Worm (Caenorhabditis elegans) whole organism, young adult: ENCODE data around the gene sru-42.
"Not testable (repeated sequence)": the region's sequence is repeated elsewhere in the genome, so short reads cannot be mapped to it uniquely, and the experiment has no call there.

Experiments
- B0019.2 ChIP-seq: fragments of 200-800 bp; sonication (Bioruptor generic); conservative IDR thresholded peaks from 2 replicates; pipeline ENCODE4 v1.3.6; 2022; ENCODE audit warnings: missing genetic modification reagents, missing genetic modification characterization, missing compliant biosample characterization
- F23B12.7 ChIP-seq: sonication (generic microtip); optimal IDR thresholded peaks from 2 replicates; lab custom pipeline; 2017; ENCODE audit warnings: missing genetic modification characterization, mild to moderate bottlenecking, missing compliant biosample characterization, antibody characterized with exemption, moderate library complexity; ENCODE audit not compliant: insufficient read depth
- F37B4.10 ChIP-seq: fragments of 200-800 bp; sonication (Bioruptor generic); IDR thresholded peaks from 2 replicates; pipeline ENCODE4 v1.3.6; 2022; ENCODE audit warnings: missing genetic modification characterization, missing compliant biosample characterization
- F52B5.7 ChIP-seq: sonication (generic microtip); optimal IDR thresholded peaks from 2 replicates; lab custom pipeline; 2016; ENCODE audit warnings: mild to moderate bottlenecking, missing genetic modification characterization, missing compliant biosample characterization
- F57C9.4 ChIP-seq: sonication (generic microtip); optimal IDR thresholded peaks from 2 replicates; lab custom pipeline; 2017; ENCODE audit warnings: mild to moderate bottlenecking, missing genetic modification characterization, missing compliant biosample characterization
- T07F8.4 ChIP-seq: sonication (generic microtip); optimal IDR thresholded peaks from 2 replicates; lab custom pipeline; 2016; ENCODE audit warnings: mild to moderate bottlenecking, missing genetic modification characterization, moderate library complexity, missing compliant biosample characterization
- Y53F4B.3 ChIP-seq: fragments of 200-800 bp; sonication (Bioruptor generic); IDR thresholded peaks from 2 replicates; pipeline ENCODE4 v1.3.6; 2022; ENCODE audit warnings: missing genetic modification reagents, missing genetic modification characterization, missing compliant biosample characterization
- Y56A3A.18 ChIP-seq: fragments of 200-800 bp; sonication (Bioruptor generic); IDR thresholded peaks from 2 replicates; pipeline ENCODE4 v1.3.6; 2022; ENCODE audit warnings: missing genetic modification reagents, missing genetic modification characterization, missing compliant biosample characterization
- Y67H2A.10 ChIP-seq: fragments of 200-800 bp; sonication (Bioruptor generic); conservative IDR thresholded peaks from 2 replicates; pipeline ENCODE4 v1.3.6; 2022; ENCODE audit warnings: missing genetic modification reagents, missing genetic modification characterization, missing compliant biosample characterization
- Y79H2A.3 ChIP-seq: fragments of 200-800 bp; sonication (Bioruptor generic); conservative IDR thresholded peaks from 2 replicates; pipeline ENCODE4 v1.3.6; 2022; ENCODE audit warnings: missing genetic modification reagents, missing genetic modification characterization, missing compliant biosample characterization
- ZK185.1 ChIP-seq: sonication (generic microtip); optimal IDR thresholded peaks from 2 replicates; lab custom pipeline; 2016; ENCODE audit warnings: mild to moderate bottlenecking, missing genetic modification characterization, missing compliant biosample characterization; ENCODE audit not compliant: poor library complexity, severe bottlenecking
- akir-1 ChIP-seq: fragments of 200-800 bp; sonication (Bioruptor generic); optimal IDR thresholded peaks from 2 replicates; lab custom pipeline; 2018; ENCODE audit warnings: mild to moderate bottlenecking, missing genetic modification characterization, moderate library complexity, missing compliant biosample characterization
- aptf-3 ChIP-seq: fragments of 200-800 bp; sonication (Bioruptor generic); IDR thresholded peaks from 2 replicates; pipeline ENCODE4 v1.3.6; 2022; ENCODE audit warnings: missing genetic modification characterization, missing compliant biosample characterization
- bed-2 ChIP-seq: fragments of 200-800 bp; sonication (Bioruptor generic); IDR thresholded peaks from 2 replicates; pipeline ENCODE4 v1.3.6; 2022; ENCODE audit warnings: missing genetic modification reagents, missing genetic modification characterization, missing compliant biosample characterization
- ceh-58 ChIP-seq: fragments of 200-800 bp; sonication (Bioruptor generic); IDR thresholded peaks from 2 replicates; pipeline ENCODE4 v1.3.6; 2022; ENCODE audit warnings: missing genetic modification characterization, missing compliant biosample characterization
- dpl-1 ChIP-seq: fragments of 150-350 bp; optimal IDR thresholded peaks from 2 replicates; lab custom pipeline; 2014; ENCODE audit warnings: missing biosample characterization, missing genetic modification reagents, missing genetic modification characterization
- lin-35 ChIP-seq, 3 experiments: fragments of 150-350 bp in 2 of 3; sonication (generic microtip) in 1 of 3; optimal IDR thresholded peaks; 2 replicates each; lab custom pipeline; 2014 to 2018; ENCODE audit warnings: missing biosample characterization in 3 of 3, missing genetic modification characterization in 3 of 3, missing genetic modification reagents in 3 of 3
- madf-10 ChIP-seq: sonication (generic microtip); optimal IDR thresholded peaks from 2 replicates; lab custom pipeline; 2016; ENCODE audit warnings: mild to moderate bottlenecking, missing genetic modification characterization, missing compliant biosample characterization
- madf-3 ChIP-seq: fragments of 200-800 bp; sonication (Bioruptor generic); IDR thresholded peaks from 2 replicates; pipeline ENCODE4 v1.3.6; 2022; ENCODE audit warnings: missing genetic modification reagents, missing genetic modification characterization, missing compliant biosample characterization
- mcd-1 ChIP-seq: fragments of 200-800 bp; sonication (Bioruptor generic); IDR thresholded peaks from 2 replicates; pipeline ENCODE4 v1.3.6; 2022; ENCODE audit warnings: missing genetic modification reagents, missing genetic modification characterization, missing compliant biosample characterization
- nhr-120 ChIP-seq: fragments of 200-800 bp; sonication (Bioruptor generic); IDR thresholded peaks from 2 replicates; pipeline ENCODE4 v1.3.6; 2022; ENCODE audit warnings: missing genetic modification characterization, missing compliant biosample characterization
- nhr-80 ChIP-seq: sonication (generic microtip); optimal IDR thresholded peaks from 2 replicates; lab custom pipeline; 2016; ENCODE audit warnings: missing genetic modification characterization, missing compliant biosample characterization
- sdz-38 ChIP-seq: sonication (generic microtip); optimal IDR thresholded peaks from 2 replicates; lab custom pipeline; 2016; ENCODE audit warnings: missing genotype, missing genetic modification characterization, missing compliant biosample characterization
- sea-2 ChIP-seq: fragments of 200-800 bp; sonication (Bioruptor generic); IDR thresholded peaks from 2 replicates; pipeline ENCODE4 v1.3.6; 2022; ENCODE audit warnings: missing genetic modification characterization, missing compliant biosample characterization
- snpc-1.1 ChIP-seq: sonication (generic microtip); optimal IDR thresholded peaks from 2 replicates; lab custom pipeline; 2017; ENCODE audit warnings: missing genetic modification characterization, mild to moderate bottlenecking, missing compliant biosample characterization, antibody characterized with exemption, moderate library complexity, missing genotype, missing genetic modification reagents; ENCODE audit not compliant: insufficient read depth
- snpc-3.4 ChIP-seq: sonication (generic microtip); optimal IDR thresholded peaks from 2 replicates; lab custom pipeline; 2017; ENCODE audit warnings: missing genetic modification characterization, mild to moderate bottlenecking, missing compliant biosample characterization, antibody characterized with exemption, moderate library complexity, missing genotype, missing genetic modification reagents
- somi-1 ChIP-seq: fragments of 200-800 bp; sonication (Bioruptor generic); optimal IDR thresholded peaks from 2 replicates; lab custom pipeline; 2018; ENCODE audit warnings: mild to moderate bottlenecking, missing genetic modification characterization, missing compliant biosample characterization
- tbp1 ChIP-seq: fragments of 200-800 bp; sonication (Bioruptor generic); optimal IDR thresholded peaks from 2 replicates; lab custom pipeline; 2018; ENCODE audit warnings: mild to moderate bottlenecking, missing genetic modification characterization, missing compliant biosample characterization
- unc-62 ChIP-seq: fragments of 150-350 bp; optimal IDR thresholded peaks from 2 replicates; lab custom pipeline; 2014; ENCODE audit warnings: missing biosample characterization, missing genetic modification reagents, missing genetic modification characterization
- ztf-22 ChIP-seq: fragments of 200-800 bp; sonication (Bioruptor generic); optimal IDR thresholded peaks from 2 replicates; lab custom pipeline; 2018; ENCODE audit warnings: mild to moderate bottlenecking, missing genetic modification characterization, moderate library complexity, missing compliant biosample characterization
- ztf-28 ChIP-seq: fragments of 200-800 bp; sonication (Bioruptor generic); IDR thresholded peaks from 2 replicates; pipeline ENCODE4 v1.3.6; 2022; ENCODE audit warnings: missing genetic modification reagents, missing genetic modification characterization, missing compliant biosample characterization
- ztf-3 ChIP-seq: fragments of 200-800 bp; sonication (Bioruptor generic); optimal IDR thresholded peaks from 2 replicates; lab custom pipeline; 2018; ENCODE audit warnings: mild to moderate bottlenecking, missing genetic modification characterization, missing compliant biosample characterization

The sru-42 gene

DNA sequence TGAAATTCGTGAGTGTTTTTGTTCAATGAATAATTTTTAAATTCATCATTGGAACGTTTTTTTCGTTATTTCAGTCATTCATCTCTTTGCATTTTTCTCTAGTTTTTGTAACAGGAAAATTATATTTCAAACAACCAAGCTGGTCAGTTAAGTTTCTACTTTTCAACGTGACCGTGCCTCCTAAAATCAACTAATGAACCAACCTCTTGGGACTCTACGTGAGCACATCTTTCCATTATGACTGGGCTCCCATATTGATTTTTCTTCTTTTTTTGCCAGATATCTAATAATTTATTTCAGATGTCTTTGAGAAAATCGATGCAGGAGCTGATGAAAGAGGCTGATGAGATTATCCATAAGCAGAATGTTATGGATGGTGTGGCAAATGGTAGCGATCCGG is 24.7 kb upstream of the sru-42 start, which contains the start of gene C55A1.11:
C55A1.11 (plus strand) TSS at position 301 of the 400 bp plus-strand sequence.
- TF ChIP-seq madf-10 = no peak
- no peak for TF ChIP-seq aptf-3 (GFP tag; lab: Robert Waterston, UW)
- no peak for TF ChIP-seq unc-62
- TF ChIP-seq bed-2 (GFP tag; lab: Robert Waterston, UW) = no peak
- TF ChIP-seq akir-1 (GFP tag; lab: Kevin White, UChicago) = no peak
- TF ChIP-seq, all 124 proteins: peak for 0

ce11 chrV:15629543-15629942 is 20.7 kb upstream of the sru-42 start, which contains the start of gene str-248:
str-248 (minus strand) TSS chrV:15629643.
- no peak for TF ChIP-seq bed-2 (GFP tag; lab: Robert Waterston, UW)
- no peak for TF ChIP-seq unc-62
- TF ChIP-seq F52B5.7 (tag; lab: Kevin White, UChicago) = no peak
- TF ChIP-seq B0019.2 = no peak
- no peak for TF ChIP-seq madf-3
- no peak for TF ChIP-seq Y67H2A.10 (GFP tag; lab: Robert Waterston, UW)
- no peak for TF ChIP-seq ztf-28 (GFP tag; lab: Robert Waterston, UW)
- no peak for TF ChIP-seq snpc-3.4 (tag; lab: Kevin White, UChicago)
- no peak for TF ChIP-seq dpl-1 (GFP tag; lab: Kevin White, UChicago)
- no peak for TF ChIP-seq somi-1
- TF ChIP-seq T07F8.4 = no peak
- TF ChIP-seq F57C9.4 (tag; lab: Kevin White, UChicago) = no peak
- no peak for TF ChIP-seq madf-10

DNA sequence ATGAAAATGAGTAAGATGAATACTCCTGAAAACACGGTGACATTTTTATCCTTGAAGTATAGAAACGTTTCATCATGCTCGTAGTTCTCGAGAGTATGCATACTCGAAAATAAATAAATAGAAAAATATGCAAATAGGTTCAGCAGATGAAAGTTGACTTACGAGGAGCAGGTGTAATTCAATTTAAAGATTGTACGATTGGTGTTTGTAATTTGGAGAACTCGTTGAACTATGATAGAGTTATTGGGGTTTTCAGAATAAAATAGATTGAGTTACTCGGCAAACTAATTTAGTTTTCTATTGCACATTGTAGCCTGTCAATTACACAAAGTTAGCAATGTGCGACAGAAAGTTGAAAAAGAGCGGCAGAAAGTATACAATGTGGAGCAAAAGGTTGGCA is 11.4 kb upstream of the sru-42 start, which contains the start of gene srz-44:
srz-44 (minus strand) TSS at position 101 of the 400 bp plus-strand sequence.
- TF ChIP-seq sea-2 = no peak
- TF ChIP-seq Y56A3A.18 (GFP tag; lab: Robert Waterston, UW) = no peak
- no peak for TF ChIP-seq snpc-3.4 (tag; lab: Kevin White, UChicago)
- no peak for TF ChIP-seq ztf-3 (GFP tag; lab: Kevin White, UChicago)
- no peak for TF ChIP-seq F37B4.10
- no peak for TF ChIP-seq ztf-22 (GFP tag; lab: Kevin White, UChicago)
- no peak for TF ChIP-seq snpc-1.1 (tag; lab: Kevin White, UChicago)
- TF ChIP-seq mcd-1 (GFP tag; lab: Robert Waterston, UW) = no peak
- TF ChIP-seq nhr-80 (tag; lab: Kevin White, UChicago) = no peak
- TF ChIP-seq T07F8.4 = no peak
- no peak for TF ChIP-seq ZK185.1 (tag; lab: Kevin White, UChicago)
- TF ChIP-seq lin-35 (GFP tag; optimal IDR thresholded peaks at IDR 0.05; lab: Kevin White, UChicago) = no peak
- TF ChIP-seq nhr-120 = no peak

DNA sequence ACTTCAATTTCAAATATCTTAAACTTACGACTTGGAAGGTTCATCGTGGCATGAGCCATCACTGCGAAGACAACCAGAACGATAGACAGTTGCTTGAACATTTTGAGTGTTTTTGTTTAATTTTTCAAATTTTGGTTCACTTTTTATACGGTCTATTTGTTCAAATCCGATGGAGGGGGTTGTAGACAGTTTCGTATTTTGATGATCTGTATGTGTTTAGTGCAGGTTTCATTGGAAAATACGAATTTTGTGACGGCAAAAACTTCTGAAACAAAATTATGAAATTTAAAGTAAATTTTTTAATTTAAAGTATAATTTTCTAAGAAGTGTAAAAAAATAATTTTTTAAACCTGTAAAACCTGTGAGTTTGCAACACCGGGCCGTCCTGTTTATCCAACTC is 7.1 kb upstream of the sru-42 start, which contains the start of gene C55A1.4:
C55A1.4 (minus strand) TSS at position 101 of the 400 bp plus-strand sequence.
- TF ChIP-seq madf-10; B0019.2; Y53F4B.3 (GFP tag; lab: Robert Waterston, UW): not testable (repeated sequence)

- TF ChIP-seq F23B12.7 (tag; lab: Kevin White, UChicago) = no peak
- TF ChIP-seq sdz-38 (tag; lab: Kevin White, UChicago) = no peak
- TF ChIP-seq Y79H2A.3 = no peak
- TF ChIP-seq tbp1 (GFP tag; lab: Kevin White, UChicago) = no peak
- TF ChIP-seq ceh-58 (GFP tag; lab: Robert Waterston, UW) = no peak
- TF ChIP-seq, all 124 proteins: peak for 0
These were observed 5.7 kb upstream of the sru-42 start, which contains the start of gene str-23 for ce11 chrV:15644575-15644974. str-23 (plus strand) TSS chrV:15644875.
